Fruit fly (Drosophila melanogaster) whole organism, embryonic: ENCODE measurements around the gene Rok.

Experiments used
- Ada2b ChIP-seq: fragments of 200-800 bp; sonication (Bioruptor generic); IDR thresholded peaks from 2 replicates; pipeline ENCODE4 v1.3.6; 2022; ENCODE audit warnings: missing biosample characterization, missing genetic modification characterization
- Asciz ChIP-seq: fragments of 200-800 bp; sonication (Bioruptor generic); optimal IDR thresholded peaks from 2 replicates; lab custom pipeline; 2017; ENCODE audit warnings: missing biosample characterization, mild to moderate bottlenecking, missing genetic modification characterization, missing genetic modification reagents
- Bgb ChIP-seq: fragments of 200-800 bp; sonication (Bioruptor generic); IDR thresholded peaks from 2 replicates; pipeline ENCODE4 v1.3.6; 2022; ENCODE audit warnings: missing biosample characterization, missing genetic modification characterization; ENCODE audit not compliant: partially characterized antibody
- CG12104 ChIP-seq: fragments of 200-800 bp; sonication (Bioruptor generic); optimal IDR thresholded peaks from 3 replicates; lab custom pipeline; 2016; ENCODE audit warnings: missing biosample characterization, missing genetic modification characterization
- CG1603 ChIP-seq: fragments of 200-800 bp; sonication (Bioruptor generic); optimal IDR thresholded peaks from 2 replicates; lab custom pipeline; 2019; ENCODE audit warnings: missing biosample characterization, mild to moderate bottlenecking, missing genetic modification characterization, moderate library complexity
- CG17912 ChIP-seq: fragments of 200-800 bp; sonication (Bioruptor generic); optimal IDR thresholded peaks from 2 replicates; lab custom pipeline; 2018; ENCODE audit warnings: missing biosample characterization, mild to moderate bottlenecking, missing genetic modification characterization
- CG1792 ChIP-seq: fragments of 200-800 bp; sonication (Bioruptor generic); optimal IDR thresholded peaks from 2 replicates; lab custom pipeline; 2016; ENCODE audit warnings: missing biosample characterization, missing genetic modification characterization
- CG18262 ChIP-seq: fragments of 200-800 bp; optimal IDR thresholded peaks from 3 replicates; lab custom pipeline; 2019; ENCODE audit warnings: missing biosample characterization, mild to moderate bottlenecking, missing genetic modification characterization, moderate library complexity
- CG18599 ChIP-seq: fragments of 200-800 bp; sonication (Bioruptor generic); optimal IDR thresholded peaks from 3 replicates; lab custom pipeline; 2017; ENCODE audit warnings: missing biosample characterization, missing genetic modification characterization, mild to moderate bottlenecking, moderate library complexity, missing genetic modification reagents
- CG2199 ChIP-seq: fragments of 200-800 bp; sonication (Bioruptor generic); IDR thresholded peaks from 3 replicates; pipeline ENCODE4 v1.3.6; 2022; ENCODE audit warnings: missing biosample characterization, missing genetic modification characterization
- CG31441 ChIP-seq: fragments of 200-800 bp; sonication (Bioruptor generic); IDR thresholded peaks from 2 replicates; pipeline ENCODE4 v1.3.6; 2022; ENCODE audit warnings: missing biosample characterization, missing genetic modification characterization
- CG34224 ChIP-seq: fragments of 200-800 bp; sonication (Bioruptor generic); IDR thresholded peaks from 3 replicates; pipeline ENCODE4 v1.3.6; 2022; ENCODE audit warnings: missing biosample characterization, missing genetic modification characterization; ENCODE audit not compliant: partially characterized antibody
- CG34422 ChIP-seq: fragments of 200-800 bp; sonication (Bioruptor generic); IDR thresholded peaks from 3 replicates; pipeline ENCODE4 v1.3.6; 2022; ENCODE audit warnings: missing biosample characterization, missing genetic modification characterization
- CG3726 ChIP-seq: fragments of 200-800 bp; sonication (Bioruptor generic); IDR thresholded peaks from 3 replicates; pipeline ENCODE4, ENCODE4 v1.3.6; 2022; ENCODE audit warnings: missing biosample characterization, missing genetic modification characterization
- CG3838 ChIP-seq: fragments of 200-800 bp; sonication (Bioruptor generic); optimal IDR thresholded peaks from 3 replicates; lab custom pipeline; 2016; ENCODE audit warnings: missing biosample characterization, missing genetic modification characterization
- CG4424 ChIP-seq: fragments of 200-800 bp; sonication (Bioruptor generic); optimal IDR thresholded peaks from 3 replicates; lab custom pipeline; 2016; ENCODE audit warnings: missing biosample characterization, missing genetic modification characterization
- CG7987 ChIP-seq: fragments of 200-800 bp; sonication (Bioruptor generic); optimal IDR thresholded peaks from 2 replicates; lab custom pipeline; 2018; ENCODE audit warnings: missing biosample characterization, mild to moderate bottlenecking, missing genetic modification characterization, moderate library complexity
- CG8281 ChIP-seq: fragments of 200-800 bp; sonication (Bioruptor generic); optimal IDR thresholded peaks from 2 replicates; lab custom pipeline; 2018; ENCODE audit warnings: missing biosample characterization, mild to moderate bottlenecking, missing genetic modification characterization, moderate library complexity
- CG8290 ChIP-seq, 3 experiments: fragments of 200-800 bp; sonication (Bioruptor generic); optimal IDR thresholded peaks; 2 replicates each; lab custom pipeline; 2016 to 2019; ENCODE audit warnings: missing biosample characterization in 3 of 3, missing genetic modification characterization in 3 of 3, mild to moderate bottlenecking in 2 of 3, moderate library complexity in 1 of 3
- CG9609 ChIP-seq: fragments of 200-800 bp; sonication (Bioruptor generic); optimal IDR thresholded peaks from 3 replicates; lab custom pipeline; 2016; ENCODE audit warnings: missing biosample characterization, missing genetic modification characterization
- Dll ChIP-seq: fragments of 200-800 bp; sonication (Bioruptor generic); IDR thresholded peaks from 4 replicates; pipeline ENCODE4 v1.3.6; 2022; ENCODE audit warnings: missing biosample characterization, missing genetic modification characterization; ENCODE audit not compliant: partially characterized antibody
- Ets65A ChIP-seq: fragments of 200-800 bp; sonication (Bioruptor generic); peaks from one replicate; lab custom pipeline; 2016; ENCODE audit warnings: missing biosample characterization, missing genetic modification characterization
- Hr3 ChIP-seq: fragments of 200-800 bp; sonication (Bioruptor generic); optimal IDR thresholded peaks from 3 replicates; lab custom pipeline; 2016; ENCODE audit warnings: missing biosample characterization, missing genetic modification characterization
- MBD-R2 ChIP-seq: fragments of 200-800 bp; sonication (Bioruptor generic); IDR thresholded peaks from 2 replicates; pipeline ENCODE4 v1.3.6; 2022; ENCODE audit warnings: missing biosample characterization, missing genetic modification characterization
- Med ChIP-seq: fragments of 200-800 bp; sonication (Bioruptor generic); peaks from one replicate; lab custom pipeline; 2016; ENCODE audit warnings: missing biosample characterization, missing genetic modification characterization, mild to moderate bottlenecking, inconsistent platforms, moderate library complexity
- NFAT ChIP-seq: fragments of 200-800 bp; sonication (Bioruptor generic); IDR thresholded peaks from 2 replicates; pipeline ENCODE4 v1.3.6; 2022; ENCODE audit warnings: missing biosample characterization, missing genetic modification characterization
- Xbp1 ChIP-seq: fragments of 200-800 bp; sonication (Bioruptor generic); optimal IDR thresholded peaks from 3 replicates; lab custom pipeline; 2016; ENCODE audit warnings: missing biosample characterization, mild to moderate bottlenecking, missing genetic modification characterization
- da ChIP-seq: fragments of 200-800 bp; sonication (Bioruptor generic); optimal IDR thresholded peaks from 2 replicates; lab custom pipeline; 2016; ENCODE audit warnings: missing biosample characterization, missing genetic modification characterization
- dmrt99B ChIP-seq: fragments of 200-800 bp; sonication (Bioruptor generic); optimal IDR thresholded peaks from 2 replicates; lab custom pipeline; 2018; ENCODE audit warnings: missing biosample characterization, mild to moderate bottlenecking, missing genetic modification characterization, moderate library complexity
- eyg ChIP-seq: fragments of 200-800 bp; sonication (Bioruptor generic); optimal IDR thresholded peaks from 3 replicates; lab custom pipeline; 2016; ENCODE audit warnings: missing biosample characterization, missing genetic modification characterization
- fd64A ChIP-seq: fragments of 200-800 bp; sonication (Bioruptor generic); optimal IDR thresholded peaks from 3 replicates; lab custom pipeline; 2018; ENCODE audit warnings: missing biosample characterization, mild to moderate bottlenecking, missing genetic modification characterization
- fu2 ChIP-seq: fragments of 200-800 bp; sonication (Bioruptor generic); optimal IDR thresholded peaks from 2 replicates; lab custom pipeline; 2016; ENCODE audit warnings: missing biosample characterization, missing genetic modification characterization
- hbn ChIP-seq: fragments of 200-800 bp; sonication (Bioruptor generic); IDR thresholded peaks from 2 replicates; pipeline ENCODE4 v1.3.6; 2022; ENCODE audit warnings: missing biosample characterization, missing genetic modification characterization; ENCODE audit not compliant: partially characterized antibody
- mirr ChIP-seq: fragments of 200-800 bp; sonication (Bioruptor generic); optimal IDR thresholded peaks from 3 replicates; lab custom pipeline; 2018; ENCODE audit warnings: missing biosample characterization, mild to moderate bottlenecking, missing genetic modification characterization
- run ChIP-seq: fragments of 200-800 bp; sonication (Bioruptor generic); optimal IDR thresholded peaks from 3 replicates; lab custom pipeline; 2018; ENCODE audit warnings: missing biosample characterization, mild to moderate bottlenecking, missing genetic modification characterization
- sc ChIP-seq, 3 experiments: fragments of >200 bp in 2 of 3; fragments of 200-800 bp in 1 of 3; sonication (Bioruptor generic) in 1 of 3; optimal IDR thresholded peaks; 2 replicates in 2 of 3; 3 replicates in 1 of 3; lab custom pipeline; 2017; ENCODE audit warnings: mild to moderate bottlenecking in 1 of 3, missing biosample characterization in 1 of 3, missing genetic modification characterization in 1 of 3, missing genetic modification reagents in 1 of 3
- sd ChIP-seq: fragments of 200-800 bp; sonication (Bioruptor generic); optimal IDR thresholded peaks from 3 replicates; lab custom pipeline; 2018; ENCODE audit warnings: missing biosample characterization, mild to moderate bottlenecking, missing genetic modification characterization, moderate library complexity
- sima ChIP-seq: fragments of 200-800 bp; sonication (Bioruptor generic); optimal IDR thresholded peaks from 2 replicates; lab custom pipeline; 2016; ENCODE audit warnings: missing biosample characterization, missing genetic modification characterization
- tll ChIP-seq, 2 experiments: fragments of 200-800 bp in 1 of 2; fragments of >200 bp in 1 of 2; sonication (Bioruptor generic) in 1 of 2; optimal IDR thresholded peaks; 2 replicates each; lab custom pipeline; 2017 to 2019; ENCODE audit warnings: missing biosample characterization in 2 of 2, missing genetic modification characterization in 2 of 2, mild to moderate bottlenecking in 1 of 2, moderate library complexity in 1 of 2
- tx ChIP-seq: fragments of 200-800 bp; sonication (Bioruptor generic); optimal IDR thresholded peaks from 2 replicates; lab custom pipeline; 2016; ENCODE audit warnings: missing biosample characterization, missing genetic modification characterization
- wdn ChIP-seq: fragments of 200-800 bp; sonication (Bioruptor generic); IDR thresholded peaks from 2 replicates; pipeline ENCODE4 v1.3.6; 2022; ENCODE audit warnings: missing biosample characterization, missing genetic modification characterization
- zf30C ChIP-seq: fragments of 200-800 bp; sonication (Bioruptor generic); optimal IDR thresholded peaks from 3 replicates; lab custom pipeline; 2018; ENCODE audit warnings: missing biosample characterization, mild to moderate bottlenecking, missing genetic modification characterization

Rok gene

DNA sequence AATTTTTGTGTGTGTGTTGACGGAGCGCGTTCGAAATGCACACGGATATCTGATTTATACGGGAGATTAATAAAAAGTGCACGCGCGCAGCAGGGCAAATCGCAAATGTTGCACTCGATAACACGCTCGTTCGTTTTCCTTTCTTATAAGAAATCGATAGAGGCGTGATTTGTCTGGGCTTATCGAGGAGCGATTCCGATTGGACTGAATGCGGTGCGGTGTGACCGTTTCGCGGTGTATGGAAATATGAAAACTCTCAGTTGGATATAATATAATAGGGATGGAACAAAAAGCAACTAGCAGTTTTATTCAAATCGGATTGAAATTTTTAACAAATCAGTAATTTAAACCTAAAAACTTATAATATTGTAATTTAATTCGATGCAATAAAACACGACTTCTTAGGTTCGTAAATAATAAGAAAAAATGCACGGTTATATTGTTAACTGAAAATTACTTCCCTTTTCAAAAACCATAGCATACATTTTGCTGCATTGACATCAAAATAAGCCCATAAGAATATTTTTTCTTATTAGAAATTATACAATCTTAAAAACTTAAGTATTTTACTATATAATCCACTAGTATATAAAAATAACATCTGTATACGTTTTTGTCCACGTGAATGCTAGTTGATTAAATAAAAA is 50.1 kb downstream of the Rok start, which contains the start of gene CanA-14F (continued):
- TF ChIP-seq CG1792 (GFP tag; lab: Kevin White, UChicago) = no peak
- peak; percentile 39 for TF ChIP-seq CG1603 (tag; lab: Kevin White, UChicago)
- TF ChIP-seq hbn (GFP tag; lab: Robert Waterston, UW) = peak; percentile 52; the same call in 1 of the 2 replicates
- peak; percentile 50; the same call in 2 of the 3 replicates for TF ChIP-seq CG34224
- no peak for TF ChIP-seq CG8290 (GFP tag; optimal IDR thresholded peaks at IDR 0.05; lab: Kevin White, UChicago)
- TF ChIP-seq CG8290 (tag; optimal IDR thresholded peaks at IDR 0.05; lab: Kevin White, UChicago) = peak in 1 of 2 experiments; percentile 22
- no peak for TF ChIP-seq Xbp1
- TF ChIP-seq MBD-R2 (GFP tag; lab: Robert Waterston, UW) = peak; percentile 28; the same call in 1 of the 2 replicates
- peak; percentile 68 for TF ChIP-seq Ets65A
- TF ChIP-seq tll (GFP tag; optimal IDR thresholded peaks at IDR 0.05; lab: Kevin White, UChicago) = no peak
- TF ChIP-seq CG9609 = no peak
- no peak for TF ChIP-seq dmrt99B (tag; lab: Kevin White, UChicago)
- peak; percentile 73 for TF ChIP-seq Bgb (GFP tag; lab: Robert Waterston, UW)
- TF ChIP-seq CG17912 (GFP tag; lab: Kevin White, UChicago) = no peak
- no peak for TF ChIP-seq CG4424 (GFP tag; lab: Kevin White, UChicago)
- TF ChIP-seq CG31441 = no peak
- TF ChIP-seq sima (GFP tag; lab: Kevin White, UChicago) = no peak
- TF ChIP-seq CG12104 = no peak
- no peak for TF ChIP-seq Ada2b
- TF ChIP-seq Asciz = no peak
- TF ChIP-seq eyg (GFP tag; lab: Kevin White, UChicago) = no peak
- no peak for TF ChIP-seq NFAT (GFP tag; lab: Robert Waterston, UW)
- TF ChIP-seq CG7987 (GFP tag; lab: Kevin White, UChicago) = no peak
- TF ChIP-seq wdn = no peak
- TF ChIP-seq da (GFP tag; lab: Kevin White, UChicago) = no peak
- no peak for TF ChIP-seq CG34422 (GFP tag; lab: Robert Waterston, UW)
- TF ChIP-seq CG2199 (GFP tag; lab: Robert Waterston, UW) = no peak
- TF ChIP-seq Hr3 (GFP tag; lab: Kevin White, UChicago) = no peak
- TF ChIP-seq tx (GFP tag; lab: Kevin White, UChicago) = no peak
- TF ChIP-seq sc (optimal IDR thresholded peaks at IDR 0.05; lab: Kevin White, UChicago) = no peak
- TF ChIP-seq sc (GFP tag; optimal IDR thresholded peaks at IDR 0.05; lab: Kevin White, UChicago) = no peak
- no peak for TF ChIP-seq sd (tag; lab: Kevin White, UChicago)
- no peak for TF ChIP-seq CG3726 (GFP tag; lab: Robert Waterston, UW)
- TF ChIP-seq CG18262 (tag; lab: Kevin White, UChicago) = peak; percentile 2
- no peak for TF ChIP-seq CG8281 (tag; lab: Kevin White, UChicago)
- TF ChIP-seq fu2 (GFP tag; lab: Kevin White, UChicago) = no peak
- TF ChIP-seq mirr (GFP tag; lab: Kevin White, UChicago) = no peak
- TF ChIP-seq Med (GFP tag; lab: Kevin White, UChicago) = peak; percentile 69
- no peak for TF ChIP-seq fd64A
- TF ChIP-seq run (tag; lab: Kevin White, UChicago) = no peak
- no peak for TF ChIP-seq zf30C (GFP tag; lab: Kevin White, UChicago)
- no peak for TF ChIP-seq CG3838 (GFP tag; lab: Kevin White, UChicago)
- TF ChIP-seq CG18599 (GFP tag; lab: Kevin White, UChicago) = no peak
- TF ChIP-seq Dll (GFP tag; lab: Robert Waterston, UW) = peak; percentile 14; the same call in 1 of the 4 replicates
